Worm (Caenorhabditis elegans) whole organism, young adult: ENCODE data around the gene F59A6.2.

Experiments used
- B0019.2 ChIP-seq: fragments of 200-800 bp; sonication (Bioruptor generic); conservative IDR thresholded peaks from 2 replicates; pipeline ENCODE4 v1.3.6; 2022; ENCODE audit warnings: missing genetic modification reagents, missing genetic modification characterization, missing compliant biosample characterization
- B0336.3 ChIP-seq: fragments of 200-800 bp; sonication (Bioruptor generic); IDR thresholded peaks from 2 replicates; pipeline ENCODE4 v1.3.6; 2022; ENCODE audit warnings: missing genetic modification characterization, missing compliant biosample characterization
- F22D6.2 ChIP-seq: sonication (generic microtip); optimal IDR thresholded peaks from 2 replicates; lab custom pipeline; 2016; ENCODE audit warnings: mild to moderate bottlenecking, missing genetic modification characterization, missing compliant biosample characterization
- F37B4.10 ChIP-seq: fragments of 200-800 bp; sonication (Bioruptor generic); IDR thresholded peaks from 2 replicates; pipeline ENCODE4 v1.3.6; 2022; ENCODE audit warnings: missing genetic modification characterization, missing compliant biosample characterization
- F52B5.7 ChIP-seq: sonication (generic microtip); optimal IDR thresholded peaks from 2 replicates; lab custom pipeline; 2016; ENCODE audit warnings: mild to moderate bottlenecking, missing genetic modification characterization, missing compliant biosample characterization
- F57A8.1 ChIP-seq: fragments of 200-800 bp; sonication (Bioruptor generic); optimal IDR thresholded peaks from 2 replicates; lab custom pipeline; 2018; ENCODE audit warnings: mild to moderate bottlenecking, missing genetic modification characterization, moderate library complexity, missing compliant biosample characterization
- K11D2.4 ChIP-seq: fragments of 200-800 bp; sonication (Bioruptor generic); IDR thresholded peaks from 2 replicates; pipeline ENCODE4 v1.3.6; 2022; ENCODE audit warnings: missing genetic modification reagents, missing genetic modification characterization, missing compliant biosample characterization
- Y56A3A.18 ChIP-seq: fragments of 200-800 bp; sonication (Bioruptor generic); IDR thresholded peaks from 2 replicates; pipeline ENCODE4 v1.3.6; 2022; ENCODE audit warnings: missing genetic modification reagents, missing genetic modification characterization, missing compliant biosample characterization
- aptf-2 ChIP-seq: fragments of 200-800 bp; sonication (Bioruptor generic); conservative IDR thresholded peaks from 2 replicates; pipeline ENCODE4 v1.3.6; 2022; ENCODE audit warnings: missing genetic modification reagents, missing genetic modification characterization, missing compliant biosample characterization
- atf-7 ChIP-seq: sonication (generic microtip); optimal IDR thresholded peaks from 2 replicates; lab custom pipeline; 2017; ENCODE audit warnings: mild to moderate bottlenecking, missing genetic modification characterization, missing compliant biosample characterization
- athp-1 ChIP-seq: sonication (generic microtip); optimal IDR thresholded peaks from 2 replicates; lab custom pipeline; 2017; ENCODE audit warnings: mild to moderate bottlenecking, missing genetic modification characterization, missing compliant biosample characterization
- attf-6 ChIP-seq: fragments of 200-800 bp; sonication (Bioruptor generic); IDR thresholded peaks from 2 replicates; pipeline ENCODE4 v1.3.6; 2022; ENCODE audit warnings: missing genetic modification reagents, missing genetic modification characterization, missing compliant biosample characterization
- ccch-3 ChIP-seq: fragments of 200-800 bp; sonication (Bioruptor generic); optimal IDR thresholded peaks from 2 replicates; lab custom pipeline; 2018; ENCODE audit warnings: mild to moderate bottlenecking, missing genetic modification characterization, missing compliant biosample characterization
- ceh-40 ChIP-seq: fragments of 200-800 bp; sonication (Bioruptor generic); IDR thresholded peaks from 2 replicates; pipeline ENCODE4 v1.3.6; 2022; ENCODE audit warnings: missing genetic modification characterization, missing compliant biosample characterization
- ceh-58 ChIP-seq: fragments of 200-800 bp; sonication (Bioruptor generic); IDR thresholded peaks from 2 replicates; pipeline ENCODE4 v1.3.6; 2022; ENCODE audit warnings: missing genetic modification characterization, missing compliant biosample characterization
- ceh-91 ChIP-seq: fragments of 200-800 bp; sonication (Bioruptor generic); IDR thresholded peaks from 2 replicates; pipeline ENCODE4 v1.3.6; 2022; ENCODE audit warnings: missing genetic modification reagents, missing genetic modification characterization, missing compliant biosample characterization
- chd-7 ChIP-seq: sonication (generic microtip); optimal IDR thresholded peaks from 2 replicates; lab custom pipeline; 2016; ENCODE audit warnings: mild to moderate bottlenecking, missing genetic modification characterization, moderate library complexity, missing compliant biosample characterization
- efl-1 ChIP-seq: fragments of 150-350 bp; optimal IDR thresholded peaks from 2 replicates; lab custom pipeline; 2014; ENCODE audit warnings: missing biosample characterization, missing genetic modification reagents, missing genetic modification characterization
- egl-18 ChIP-seq: fragments of 200-800 bp; sonication (Bioruptor generic); IDR thresholded peaks from 2 replicates; pipeline ENCODE4 v1.3.6; 2022; ENCODE audit warnings: missing genetic modification reagents, missing genetic modification characterization, missing compliant biosample characterization
- ekl-4 ChIP-seq: fragments of 200-800 bp; sonication (Bioruptor generic); IDR thresholded peaks from 2 replicates; pipeline ENCODE4 v1.3.6; 2022; ENCODE audit warnings: missing genetic modification reagents, missing genetic modification characterization, missing compliant biosample characterization
- ets-4 ChIP-seq: fragments of 200-800 bp; sonication (Bioruptor generic); optimal IDR thresholded peaks from 2 replicates; lab custom pipeline; 2018; ENCODE audit warnings: mild to moderate bottlenecking, missing genetic modification characterization, missing compliant biosample characterization
- fkh-3 ChIP-seq: sonication (generic microtip); optimal IDR thresholded peaks from 2 replicates; lab custom pipeline; 2016; ENCODE audit warnings: mild to moderate bottlenecking, missing genetic modification characterization, missing compliant biosample characterization
- gei-17 ChIP-seq: fragments of 200-800 bp; sonication (Bioruptor generic); optimal IDR thresholded peaks from 2 replicates; lab custom pipeline; 2018; ENCODE audit warnings: mild to moderate bottlenecking, missing genetic modification characterization, missing compliant biosample characterization
- him-1 ChIP-seq: sonication (generic microtip); optimal IDR thresholded peaks from 2 replicates; lab custom pipeline; 2016; ENCODE audit warnings: missing genotype, missing genetic modification reagents, missing genetic modification characterization, missing compliant biosample characterization
- hrde-1 ChIP-seq: sonication (generic microtip); optimal IDR thresholded peaks from 2 replicates; lab custom pipeline; 2016; ENCODE audit warnings: missing genetic modification characterization, mild to moderate bottlenecking, missing compliant biosample characterization, moderate library complexity, missing genotype, missing genetic modification reagents, borderline replicate concordance
- let-526 ChIP-seq: fragments of 200-800 bp; sonication (Bioruptor generic); IDR thresholded peaks from 2 replicates; pipeline ENCODE4 v1.3.6; 2022; ENCODE audit warnings: missing genetic modification reagents, missing genetic modification characterization, missing compliant biosample characterization
- lin-40 ChIP-seq: sonication (generic microtip); optimal IDR thresholded peaks from 2 replicates; lab custom pipeline; 2016; ENCODE audit warnings: missing genetic modification characterization, mild to moderate bottlenecking, missing compliant biosample characterization, missing genotype, missing genetic modification reagents
- lsl-1 ChIP-seq: fragments of 200-800 bp; sonication (Bioruptor generic); optimal IDR thresholded peaks from 2 replicates; lab custom pipeline; 2018; ENCODE audit warnings: mild to moderate bottlenecking, missing genetic modification characterization, moderate library complexity, missing compliant biosample characterization
- lsy-27 ChIP-seq: sonication (generic microtip); optimal IDR thresholded peaks from 2 replicates; lab custom pipeline; 2017; ENCODE audit warnings: missing genetic modification characterization, mild to moderate bottlenecking, missing compliant biosample characterization, antibody characterized with exemption, missing genotype, borderline replicate concordance; ENCODE audit not compliant: insufficient read depth
- mel-28 ChIP-seq: sonication (generic microtip); optimal IDR thresholded peaks from 2 replicates; lab custom pipeline; 2016; ENCODE audit warnings: borderline replicate concordance, mild to moderate bottlenecking, missing genetic modification characterization, missing compliant biosample characterization
- nfya-1 ChIP-seq: sonication (generic microtip); optimal IDR thresholded peaks from 2 replicates; lab custom pipeline; 2017; ENCODE audit warnings: antibody characterized with exemption, missing compliant biosample characterization, missing genetic modification characterization, borderline replicate concordance; ENCODE audit not compliant: insufficient read depth
- nfya-2 ChIP-seq: fragments of 200-800 bp; sonication (Bioruptor generic); IDR thresholded peaks from 2 replicates; pipeline ENCODE4 v1.3.6; 2022; ENCODE audit warnings: missing genetic modification reagents, missing genetic modification characterization, missing compliant biosample characterization
- nhr-120 ChIP-seq: fragments of 200-800 bp; sonication (Bioruptor generic); IDR thresholded peaks from 2 replicates; pipeline ENCODE4 v1.3.6; 2022; ENCODE audit warnings: missing genetic modification characterization, missing compliant biosample characterization
- pha-4 ChIP-seq: fragments of 150-350 bp; sonication (generic microtip); optimal IDR thresholded peaks from 2 replicates; lab custom pipeline; 2014; ENCODE audit warnings: missing biosample characterization, missing genetic modification reagents, missing genetic modification characterization
- repo-1 ChIP-seq: sonication (generic microtip); optimal IDR thresholded peaks from 2 replicates; lab custom pipeline; 2017; ENCODE audit warnings: mild to moderate bottlenecking, missing genetic modification characterization, missing compliant biosample characterization
- rpc-1 ChIP-seq, 2 experiments: fragments of 150-350 bp in 1 of 2; sonication (generic microtip) in 1 of 2; optimal IDR thresholded peaks; 2 replicates each; lab custom pipeline; 2014 to 2018; ENCODE audit warnings: missing biosample characterization in 1 of 2, missing genetic modification characterization in 1 of 2, missing genetic modification reagents in 1 of 2, missing genotype in 1 of 2
- sdz-38 ChIP-seq: sonication (generic microtip); optimal IDR thresholded peaks from 2 replicates; lab custom pipeline; 2016; ENCODE audit warnings: missing genotype, missing genetic modification characterization, missing compliant biosample characterization
- sea-2 ChIP-seq: fragments of 200-800 bp; sonication (Bioruptor generic); IDR thresholded peaks from 2 replicates; pipeline ENCODE4 v1.3.6; 2022; ENCODE audit warnings: missing genetic modification characterization, missing compliant biosample characterization
- snpc-1.3 ChIP-seq: sonication (generic microtip); optimal IDR thresholded peaks from 2 replicates; lab custom pipeline; 2017; ENCODE audit warnings: missing genetic modification characterization, mild to moderate bottlenecking, missing compliant biosample characterization, antibody characterized with exemption, moderate library complexity, missing genotype, missing genetic modification reagents; ENCODE audit not compliant: insufficient read depth
- tbp1 ChIP-seq: fragments of 200-800 bp; sonication (Bioruptor generic); optimal IDR thresholded peaks from 2 replicates; lab custom pipeline; 2018; ENCODE audit warnings: mild to moderate bottlenecking, missing genetic modification characterization, missing compliant biosample characterization
- tbx-9 ChIP-seq: sonication (generic microtip); optimal IDR thresholded peaks from 2 replicates; lab custom pipeline; 2016; ENCODE audit warnings: borderline replicate concordance, missing genetic modification characterization, inconsistent platforms, missing compliant biosample characterization
- tlf-1 ChIP-seq: fragments of 200-800 bp; sonication (Bioruptor generic); optimal IDR thresholded peaks from 2 replicates; lab custom pipeline; 2018; ENCODE audit warnings: mild to moderate bottlenecking, missing genetic modification characterization, missing compliant biosample characterization
- unc-130 ChIP-seq: sonication (generic microtip); optimal IDR thresholded peaks from 2 replicates; lab custom pipeline; 2016; ENCODE audit warnings: missing genetic modification reagents, missing genetic modification characterization, missing compliant biosample characterization
- xnd-1 ChIP-seq: sonication (generic microtip); optimal IDR thresholded peaks from 2 replicates; lab custom pipeline; 2016; ENCODE audit warnings: missing genotype, missing genetic modification reagents, missing genetic modification characterization, missing compliant biosample characterization
- zfh-2 ChIP-seq: fragments of 200-800 bp; sonication (Bioruptor generic); conservative IDR thresholded peaks from 2 replicates; pipeline ENCODE4 v1.3.6; 2022; ENCODE audit warnings: missing genetic modification reagents, missing genetic modification characterization, missing compliant biosample characterization
- ztf-28 ChIP-seq: fragments of 200-800 bp; sonication (Bioruptor generic); IDR thresholded peaks from 2 replicates; pipeline ENCODE4 v1.3.6; 2022; ENCODE audit warnings: missing genetic modification reagents, missing genetic modification characterization, missing compliant biosample characterization
- ztf-6 ChIP-seq: fragments of 200-800 bp; sonication (Bioruptor generic); IDR thresholded peaks from 2 replicates; pipeline ENCODE4 v1.3.6; 2022; ENCODE audit warnings: missing genetic modification reagents, missing genetic modification characterization, missing compliant biosample characterization

The F59A6.2 gene

DNA sequence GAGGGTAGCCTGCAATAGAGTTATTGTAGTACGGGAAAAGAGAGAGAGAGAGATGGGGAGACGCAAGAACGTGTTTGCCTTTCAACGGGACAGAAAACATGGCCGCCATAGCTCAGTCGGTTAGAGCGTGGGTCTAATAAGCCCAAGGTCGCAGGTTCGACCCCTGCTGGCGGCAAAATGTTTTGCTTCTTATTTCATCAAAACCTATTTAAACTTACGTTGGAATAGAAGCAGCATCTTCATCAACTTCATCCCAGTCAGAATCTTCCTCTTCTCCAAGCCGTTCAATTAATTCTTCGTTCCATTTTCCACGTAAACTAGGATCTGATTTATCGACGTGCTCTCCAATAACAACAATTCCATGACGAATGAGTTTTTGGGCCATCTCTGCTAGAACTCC lies 18.2 kb downstream of the F59A6.2 start:
- TF ChIP-seq ztf-28 (GFP tag; lab: Robert Waterston, UW), result 0 out of 2 replicates have a peak, but pooled peaks have one; percentile 14
- no peak for TF ChIP-seq mel-28
- no peak for TF ChIP-seq efl-1 (GFP tag; lab: Kevin White, UChicago)
- TF ChIP-seq B0019.2 (GFP tag; lab: Robert Waterston, UW), result 0 out of 2 replicates have a peak, but pooled peaks have one; percentile 40
- TF ChIP-seq ceh-91 (GFP tag; lab: Robert Waterston, UW), result peak; percentile 25; the same call in 1 of the 2 replicates
- peak; percentile 73 for TF ChIP-seq attf-6
- TF ChIP-seq ets-4 (GFP tag; lab: Kevin White, UChicago), result peak; percentile 7
- no peak for TF ChIP-seq F22D6.2
- TF ChIP-seq fkh-3 (tag; lab: Kevin White, UChicago), result no peak
- no peak; the same call in 1 of the 2 replicates for TF ChIP-seq zfh-2 (GFP tag; lab: Robert Waterston, UW)
- TF ChIP-seq tbp1 (GFP tag; lab: Kevin White, UChicago), result peak; percentile 98
- no peak for TF ChIP-seq sea-2 (GFP tag; lab: Robert Waterston, UW)
- TF ChIP-seq tbx-9 (tag; lab: Kevin White, UChicago), result no peak
- peak; percentile 70 for TF ChIP-seq F52B5.7
- no peak for TF ChIP-seq nfya-1
- TF ChIP-seq him-1 (tag; lab: Kevin White, UChicago), result peak; percentile 38
- peak; percentile 79 for TF ChIP-seq B0336.3
- TF ChIP-seq atf-7, result peak; percentile 53
- TF ChIP-seq hrde-1, result peak; percentile 63
- peak; percentile 53 for TF ChIP-seq lin-40
- TF ChIP-seq snpc-1.3 (tag; lab: Kevin White, UChicago), result peak; percentile 62
- peak; percentile 44 for TF ChIP-seq repo-1 (tag; lab: Kevin White, UChicago)
- peak; percentile 69; the same call in 1 of the 2 replicates for TF ChIP-seq ceh-58 (GFP tag; lab: Robert Waterston, UW)
- TF ChIP-seq gei-17, result no peak
- TF ChIP-seq ccch-3 (GFP tag; lab: Kevin White, UChicago), result no peak
- no peak for TF ChIP-seq nfya-2 (GFP tag; lab: Robert Waterston, UW)
- no peak for TF ChIP-seq xnd-1 (tag; lab: Kevin White, UChicago)
- TF ChIP-seq nhr-120, result 0 out of 2 replicates have a peak, but pooled peaks have one; percentile 48
- TF ChIP-seq aptf-2, result no peak
- TF ChIP-seq F37B4.10 (GFP tag; lab: Robert Waterston, UW), result 0 out of 2 replicates have a peak, but pooled peaks have one; percentile 78
- TF ChIP-seq lsy-27 (tag; lab: Kevin White, UChicago), result peak; percentile 68
- TF ChIP-seq unc-130, result peak; percentile 46
- 0 out of 2 replicates have a peak, but pooled peaks have one; percentile 71 for TF ChIP-seq ztf-6 (GFP tag; lab: Robert Waterston, UW)
- TF ChIP-seq rpc-1 (optimal IDR thresholded peaks at IDR 0.05; lab: Kevin White, UChicago), result peak; percentile 87
- peak; percentile 83 for TF ChIP-seq rpc-1 (tag; optimal IDR thresholded peaks at IDR 0.05; lab: Kevin White, UChicago)
- peak; percentile 60 for TF ChIP-seq lsl-1 (GFP tag; lab: Kevin White, UChicago)
- peak; percentile 63; the same call in 1 of the 2 replicates for TF ChIP-seq ekl-4
- no peak for TF ChIP-seq sdz-38 (tag; lab: Kevin White, UChicago)
- TF ChIP-seq K11D2.4, result no peak
- TF ChIP-seq athp-1 (tag; lab: Kevin White, UChicago), result peak; percentile 74
- no peak for TF ChIP-seq let-526 (GFP tag; lab: Robert Waterston, UW)
- 0 out of 2 replicates have a peak, but pooled peaks have one; percentile 67 for TF ChIP-seq ceh-40 (GFP tag; lab: Robert Waterston, UW)
- TF ChIP-seq egl-18 (GFP tag; lab: Robert Waterston, UW), result 0 out of 2 replicates have a peak, but pooled peaks have one; percentile 19
- TF ChIP-seq F57A8.1 (GFP tag; lab: Kevin White, UChicago), result no peak
- peak; percentile 74 for TF ChIP-seq chd-7
- no peak for TF ChIP-seq pha-4 (tag; lab: Kevin White, UChicago)
- TF ChIP-seq tlf-1 (GFP tag; lab: Kevin White, UChicago), result peak; percentile 14
- 0 out of 2 replicates have a peak, but pooled peaks have one; percentile 37 for TF ChIP-seq Y56A3A.18 (GFP tag; lab: Robert Waterston, UW)
